Worm (Caenorhabditis elegans): Measurements from ENCODE around the gene Y48E1C.1.

ce11 chrII:13470655-13471054 is 55.8 kb downstream of the Y48E1C.1 start:
- TF ChIP-seq dmd-4 (tag; optimal IDR thresholded peaks at IDR 0.05; ENCODE audit: borderline replicate concordance) (no peak), lin-11 (tag; optimal IDR thresholded peaks at IDR 0.05) (no peak), pha-4 (tag; optimal IDR thresholded peaks at IDR 0.05) (no peak), pha-2 (tag; optimal IDR thresholded peaks at IDR 0.05) (no peak), hlh-13 (GFP tag; optimal IDR thresholded peaks at IDR 0.05) (no peak), unc-86 (tag; optimal IDR thresholded peaks at IDR 0.05) (no peak)

Measured in whole organism, late embryonic.